Worm (Caenorhabditis elegans): ENCODE data around the gene srx-66.

Gene srx-66

DNA sequence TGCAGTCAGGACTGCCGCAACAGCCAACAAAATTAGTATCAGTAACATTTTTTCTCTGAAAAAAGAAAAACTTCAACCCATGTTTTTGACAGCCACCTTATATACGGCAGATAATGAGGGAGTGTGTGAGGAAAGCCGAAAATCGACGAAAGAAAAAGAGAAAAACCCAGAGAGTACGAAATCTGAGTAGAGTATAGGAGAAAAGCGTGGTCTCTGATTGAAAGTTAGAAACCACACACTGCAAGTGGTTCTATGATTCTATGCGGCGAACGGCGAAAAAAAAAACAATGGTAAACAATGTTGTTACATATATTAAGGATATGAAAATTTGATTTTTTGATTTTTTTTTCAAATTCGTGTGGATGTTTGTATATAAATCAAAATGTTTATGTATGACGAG is 48.4 kb downstream of the srx-66 start, which contains the start of gene cyp-34A8:
cyp-34A8 (minus strand) TSS at position 62 of the 400 bp plus-strand sequence.
- TF ChIP-seq fos-1 (tag; optimal IDR thresholded peaks at IDR 0.05): no peak
- no peak for TF ChIP-seq lin-39 (tag; optimal IDR thresholded peaks at IDR 0.05)
- TF ChIP-seq nhr-77 (tag; optimal IDR thresholded peaks at IDR 0.05): no peak
- peak; percentile 9 for TF ChIP-seq nhr-43 (tag; optimal IDR thresholded peaks at IDR 0.05; ENCODE audit: poor library complexity, severe bottlenecking)
- no peak for TF ChIP-seq daf-12 (tag; optimal IDR thresholded peaks at IDR 0.05)
- no peak for TF ChIP-seq nhr-12 (tag; optimal IDR thresholded peaks at IDR 0.05)
- no peak for TF ChIP-seq fkh-2 (tag; optimal IDR thresholded peaks at IDR 0.05)
- no peak for TF ChIP-seq nhr-23 (tag; optimal IDR thresholded peaks at IDR 0.05)
- no peak for TF ChIP-seq unc-39 (tag; optimal IDR thresholded peaks at IDR 0.05)
- no peak for TF ChIP-seq egl-5 (tag; optimal IDR thresholded peaks at IDR 0.05)
- no peak for TF ChIP-seq nhr-28 (tag; optimal IDR thresholded peaks at IDR 0.05)
- no peak for TF ChIP-seq ceh-16 (tag; optimal IDR thresholded peaks at IDR 0.05)
- no peak for TF ChIP-seq egl-27 (tag; optimal IDR thresholded peaks at IDR 0.05)
- TF ChIP-seq ZK546.5 (tag; optimal IDR thresholded peaks at IDR 0.05): no peak
- peak; percentile 1 for TF ChIP-seq nfya-1 (tag; optimal IDR thresholded peaks at IDR 0.05; ENCODE audit: insufficient read depth)
- TF ChIP-seq mml-1 (tag; optimal IDR thresholded peaks at IDR 0.05): no peak
- TF ChIP-seq ztf-11 (tag; optimal IDR thresholded peaks at IDR 0.05): no peak

- TF ChIP-seq daf-12 (tag; optimal IDR thresholded peaks at IDR 0.05) (no peak), nhr-12 (tag; optimal IDR thresholded peaks at IDR 0.05) (no peak), pha-4 (tag; optimal IDR thresholded peaks at IDR 0.05) (no peak)
Observed at ce11 chrV:3968929-3969328, 49.5 kb downstream of the srx-66 start.

DNA sequence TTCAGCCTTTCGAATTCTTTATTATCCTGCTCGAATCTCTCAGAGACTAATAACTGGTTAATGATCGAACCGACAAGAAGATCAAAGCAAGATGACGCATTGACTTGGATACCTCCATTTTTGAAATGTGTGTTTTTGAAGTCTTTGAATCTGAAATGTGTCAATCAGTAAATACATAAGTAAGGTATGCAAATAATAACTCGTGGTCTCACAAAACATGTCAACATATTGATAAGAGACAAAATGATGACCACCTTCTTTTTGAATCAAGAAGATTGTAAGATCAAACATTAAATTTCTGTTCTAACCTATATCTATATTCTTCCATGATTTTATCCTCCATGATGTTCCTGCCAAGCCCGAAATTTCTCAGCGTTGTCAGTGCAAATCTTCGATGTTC is 50.3 kb downstream of the srx-66 start:
- TF ChIP-seq elt-2 (tag; optimal IDR thresholded peaks at IDR 0.05): peak; percentile 23
- no peak for TF ChIP-seq pqm-1 (tag; optimal IDR thresholded peaks at IDR 0.05)

DNA sequence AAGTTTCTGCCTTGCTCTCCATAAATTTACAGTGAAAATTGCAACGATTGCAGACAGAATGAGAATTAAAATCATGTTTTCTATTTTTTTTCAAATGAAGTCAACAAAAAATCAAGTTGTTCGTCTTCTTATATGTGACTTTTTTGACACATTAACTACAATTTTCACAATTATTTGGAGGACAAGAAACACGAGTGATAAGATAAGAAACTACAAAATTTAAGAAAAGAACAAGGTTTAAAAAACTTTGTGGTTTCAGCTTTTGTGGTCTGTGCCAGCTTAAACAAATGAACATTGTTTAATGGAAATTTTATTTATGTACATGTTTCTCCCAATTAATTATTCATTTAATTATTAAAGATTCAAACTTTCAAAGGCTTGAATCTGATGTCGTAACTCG is 51.0 kb downstream of the srx-66 start, which contains the start of gene cyp-34A9:
cyp-34A9 (minus strand) TSS at position 131 of the 400 bp plus-strand sequence.
- TF ChIP-seq pqm-1 (tag; optimal IDR thresholded peaks at IDR 0.05) (peak; percentile 71), daf-12 (tag; optimal IDR thresholded peaks at IDR 0.05) (no peak), elt-2 (tag; optimal IDR thresholded peaks at IDR 0.05) (peak; percentile 80), pha-4 (tag; optimal IDR thresholded peaks at IDR 0.05) (peak; percentile 10)

Measured in whole organism, L3 larva.